Fruit fly (Drosophila melanogaster) whole organism, prepupa: ENCODE measurements around the gene CG33688.

Experiments used
- Blimp-1 ChIP-seq: fragments of 200-800 bp; sonication (Bioruptor generic); optimal IDR thresholded peaks from 3 replicates; lab custom pipeline; 2017; ENCODE audit warnings: missing biosample characterization, missing genetic modification characterization, mild to moderate bottlenecking, moderate library complexity, missing genetic modification reagents
- CG10631 ChIP-seq: fragments of 200-800 bp; sonication (Bioruptor generic); optimal IDR thresholded peaks from 2 replicates; lab custom pipeline; 2016; ENCODE audit warnings: missing biosample characterization, missing genetic modification characterization
- CG10669 ChIP-seq: fragments of 200-800 bp; sonication (Bioruptor generic); optimal IDR thresholded peaks from 3 replicates; lab custom pipeline; 2018; ENCODE audit warnings: missing biosample characterization, mild to moderate bottlenecking, missing genetic modification characterization, moderate library complexity
- CG11294 ChIP-seq: fragments of 200-800 bp; sonication (Bioruptor generic); IDR thresholded peaks from 2 replicates; pipeline ENCODE4 v1.3.6; 2022; ENCODE audit warnings: missing biosample characterization, missing genetic modification characterization
- CG11762 ChIP-seq: fragments of 200-800 bp; sonication (Bioruptor generic); optimal IDR thresholded peaks from 3 replicates; lab custom pipeline; 2016; ENCODE audit warnings: missing biosample characterization, missing genetic modification characterization; ENCODE audit not compliant: insufficient read depth
- CG11902 ChIP-seq: fragments of 200-800 bp; sonication (Bioruptor generic); optimal IDR thresholded peaks from 3 replicates; lab custom pipeline; 2016; ENCODE audit warnings: missing biosample characterization, missing genetic modification characterization
- CG1621 ChIP-seq: fragments of 200-800 bp; sonication (Bioruptor generic); optimal IDR thresholded peaks from 3 replicates; lab custom pipeline; 2018; ENCODE audit warnings: missing biosample characterization, mild to moderate bottlenecking, missing genetic modification characterization
- CG16779 ChIP-seq: fragments of 200-800 bp; sonication (Bioruptor generic); optimal IDR thresholded peaks from 3 replicates; lab custom pipeline; 2017; ENCODE audit warnings: missing biosample characterization, mild to moderate bottlenecking, missing genetic modification characterization
- CG32006 ChIP-seq: fragments of 200-800 bp; sonication (Bioruptor generic); optimal IDR thresholded peaks from 3 replicates; lab custom pipeline; 2017; ENCODE audit warnings: missing biosample characterization, mild to moderate bottlenecking, missing genetic modification characterization
- CG34406 ChIP-seq: fragments of 200-800 bp; sonication (Bioruptor generic); optimal IDR thresholded peaks from 3 replicates; lab custom pipeline; 2016; ENCODE audit warnings: missing biosample characterization, missing genetic modification characterization
- CG4318 ChIP-seq: fragments of 200-800 bp; sonication (Bioruptor generic); optimal IDR thresholded peaks from 3 replicates; lab custom pipeline; 2017; ENCODE audit warnings: missing biosample characterization, mild to moderate bottlenecking, missing genetic modification characterization
- CG6163 ChIP-seq: fragments of 200-800 bp; sonication (Bioruptor generic); IDR thresholded peaks from 3 replicates; pipeline ENCODE4 v1.3.6; 2022; ENCODE audit warnings: missing biosample characterization, missing genetic modification characterization
- CG6276 ChIP-seq: fragments of 200-800 bp; sonication (Bioruptor generic); optimal IDR thresholded peaks from 2 replicates; lab custom pipeline; 2017; ENCODE audit warnings: missing biosample characterization, mild to moderate bottlenecking, missing genetic modification characterization
- CG7368 ChIP-seq: fragments of 200-800 bp; sonication (Bioruptor generic); optimal IDR thresholded peaks from 3 replicates; lab custom pipeline; 2016; ENCODE audit warnings: missing biosample characterization, missing genetic modification characterization
- CG8119 ChIP-seq: fragments of 200-800 bp; sonication (Bioruptor generic); IDR thresholded peaks from 3 replicates; pipeline ENCODE4 v1.3.6; 2022; ENCODE audit warnings: missing biosample characterization, missing genetic modification characterization
- Eip75B ChIP-seq: fragments of 200-800 bp; sonication (Bioruptor generic); optimal IDR thresholded peaks from 3 replicates; lab custom pipeline; 2016; ENCODE audit warnings: missing biosample characterization, missing genetic modification characterization
- Eip78C ChIP-seq: fragments of 200-800 bp; sonication (Bioruptor generic); peaks from one replicate; lab custom pipeline; 2016; ENCODE audit warnings: missing biosample characterization, missing genetic modification characterization
- Eip93F ChIP-seq: fragments of 200-800 bp; sonication (Bioruptor generic); optimal IDR thresholded peaks from 2 replicates; lab custom pipeline; 2016; ENCODE audit warnings: missing biosample characterization, mild to moderate bottlenecking, missing genetic modification characterization
- Ets21C ChIP-seq: fragments of 200-800 bp; sonication (Bioruptor generic); optimal IDR thresholded peaks from 3 replicates; lab custom pipeline; 2016; ENCODE audit warnings: missing biosample characterization, missing genetic modification characterization
- Hr38 ChIP-seq: sonication (Bioruptor generic); optimal IDR thresholded peaks from 2 replicates; lab custom pipeline; 2016; ENCODE audit warnings: missing biosample characterization, missing genetic modification characterization
- Hr4 ChIP-seq: fragments of 200-800 bp; sonication (Bioruptor generic); optimal IDR thresholded peaks from 3 replicates; lab custom pipeline; 2016; ENCODE audit warnings: missing biosample characterization, missing genetic modification characterization
- Lpt ChIP-seq: fragments of 200-800 bp; sonication (Bioruptor generic); optimal IDR thresholded peaks from 3 replicates; lab custom pipeline; 2016; ENCODE audit warnings: missing biosample characterization, missing genetic modification characterization
- Met ChIP-seq: fragments of 200-800 bp; sonication (Bioruptor generic); optimal IDR thresholded peaks from 3 replicates; lab custom pipeline; 2016; ENCODE audit warnings: missing biosample characterization, missing genetic modification characterization
- OdsH ChIP-seq: fragments of 200-800 bp; sonication (Bioruptor generic); optimal IDR thresholded peaks from 3 replicates; lab custom pipeline; 2016; ENCODE audit warnings: missing biosample characterization, missing genetic modification characterization
- Smox ChIP-seq: fragments of 200-800 bp; sonication (Bioruptor generic); optimal IDR thresholded peaks from 3 replicates; lab custom pipeline; 2016; ENCODE audit warnings: missing biosample characterization, missing genetic modification characterization
- Sox102F ChIP-seq: fragments of 200-800 bp; sonication (Bioruptor generic); optimal IDR thresholded peaks from 2 replicates; lab custom pipeline; 2016; ENCODE audit warnings: missing biosample characterization, mild to moderate bottlenecking, missing genetic modification characterization
- Sox14 ChIP-seq: fragments of 200-800 bp; sonication (Bioruptor generic); optimal IDR thresholded peaks from 3 replicates; lab custom pipeline; 2016; ENCODE audit warnings: missing biosample characterization, missing genetic modification characterization
- Sox15 ChIP-seq: fragments of 200-800 bp; sonication (Bioruptor generic); optimal IDR thresholded peaks from 3 replicates; lab custom pipeline; 2016; ENCODE audit warnings: missing biosample characterization, missing genetic modification characterization
- cyc ChIP-seq: fragments of 200-800 bp; sonication (Bioruptor generic); optimal IDR thresholded peaks from 3 replicates; lab custom pipeline; 2016; ENCODE audit warnings: missing biosample characterization, missing genetic modification characterization
- dac ChIP-seq: fragments of 200-800 bp; sonication (Bioruptor generic); optimal IDR thresholded peaks from 2 replicates; lab custom pipeline; 2017; ENCODE audit warnings: missing biosample characterization, mild to moderate bottlenecking, missing genetic modification characterization
- esn ChIP-seq: fragments of 200-800 bp; sonication (Bioruptor generic); optimal IDR thresholded peaks from 2 replicates; lab custom pipeline; 2016; ENCODE audit warnings: missing biosample characterization, mild to moderate bottlenecking, missing genetic modification characterization, moderate library complexity
- fd85E ChIP-seq: fragments of 200-800 bp; sonication (Bioruptor generic); optimal IDR thresholded peaks from 3 replicates; lab custom pipeline; 2016; ENCODE audit warnings: missing biosample characterization, missing genetic modification characterization
- lz ChIP-seq: fragments of 200-800 bp; sonication (Bioruptor generic); optimal IDR thresholded peaks from 3 replicates; lab custom pipeline; 2016; ENCODE audit warnings: missing biosample characterization, missing genetic modification characterization
- net ChIP-seq: fragments of 200-800 bp; sonication (Bioruptor generic); optimal IDR thresholded peaks from 3 replicates; lab custom pipeline; 2016; ENCODE audit warnings: missing biosample characterization, missing genetic modification characterization
- salr ChIP-seq, 2 experiments: fragments of 200-800 bp; sonication (Bioruptor generic); optimal IDR thresholded peaks; 3 replicates each; lab custom pipeline; 2016 to 2018; ENCODE audit warnings: missing biosample characterization in 2 of 2, missing genetic modification characterization in 2 of 2, mild to moderate bottlenecking in 1 of 2
- spab ChIP-seq: fragments of 200-800 bp; sonication (Bioruptor generic); optimal IDR thresholded peaks from 2 replicates; lab custom pipeline; 2017; ENCODE audit warnings: missing biosample characterization, mild to moderate bottlenecking, missing genetic modification characterization, missing genetic modification reagents
- svp ChIP-seq: fragments of 200-800 bp; sonication (Bioruptor generic); peaks from one replicate; lab custom pipeline; 2016; ENCODE audit warnings: missing biosample characterization, missing genetic modification characterization
- topi ChIP-seq: fragments of 200-800 bp; sonication (Bioruptor generic); optimal IDR thresholded peaks from 3 replicates; lab custom pipeline; 2016; ENCODE audit warnings: missing biosample characterization, missing genetic modification characterization
- vri ChIP-seq: fragments of 200-800 bp; sonication (Bioruptor generic); optimal IDR thresholded peaks from 3 replicates; lab custom pipeline; 2016; ENCODE audit warnings: missing biosample characterization, mild to moderate bottlenecking, missing genetic modification characterization

The CG33688 gene

DNA sequence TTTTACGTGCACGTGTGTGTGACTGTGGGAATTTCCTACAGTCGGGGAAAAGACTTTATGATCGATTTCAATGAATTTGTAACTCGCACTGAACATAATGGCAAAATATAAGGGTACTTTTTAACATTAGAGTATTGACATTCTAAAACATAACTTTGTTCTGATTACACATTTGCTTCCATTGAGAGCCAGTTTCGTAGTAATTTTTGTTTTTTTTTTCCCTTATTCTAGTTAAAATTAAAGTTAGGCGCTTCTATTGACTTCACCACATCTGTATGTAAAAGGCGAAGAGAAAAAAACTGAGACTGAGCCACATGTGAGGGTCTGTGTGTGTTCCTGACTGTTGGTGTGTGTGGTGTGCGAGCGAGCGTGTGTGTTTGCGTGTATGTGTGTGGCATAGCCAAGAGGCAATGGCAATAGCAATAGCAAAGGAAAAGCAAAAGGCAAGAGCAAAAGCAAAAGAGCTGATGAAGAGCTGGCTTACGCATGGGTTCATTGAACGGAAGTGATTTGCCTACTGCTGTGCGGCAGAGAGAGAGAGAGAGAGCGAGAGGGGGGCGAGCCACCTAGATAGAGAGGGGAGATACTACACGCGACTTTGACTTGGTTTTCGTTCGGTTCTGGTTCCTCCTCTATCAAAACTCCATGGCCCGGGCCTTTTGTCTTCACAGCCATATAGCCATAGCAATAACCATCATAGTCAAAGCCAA is 37.0 kb upstream of the CG33688 start (continued):
- TF ChIP-seq cyc = peak; percentile 45
- peak; percentile 62 for TF ChIP-seq CG10669
- peak in 1 of 2 experiments; percentile 71 for TF ChIP-seq salr (GFP tag; optimal IDR thresholded peaks at IDR 0.05; lab: Kevin White, UChicago)
- no peak for TF ChIP-seq lz (GFP tag; lab: Kevin White, UChicago)
- TF ChIP-seq Smox (GFP tag; lab: Kevin White, UChicago) = peak; percentile 25
- TF ChIP-seq net (GFP tag; lab: Kevin White, UChicago) = peak; percentile 75
- peak; percentile 65 for TF ChIP-seq dac (GFP tag; lab: Kevin White, UChicago)
- TF ChIP-seq Sox15 (GFP tag; lab: Kevin White, UChicago) = peak; percentile 40
- TF ChIP-seq CG11294 (GFP tag; lab: Robert Waterston, UW) = peak; percentile 69; the same call in 1 of the 2 replicates
- TF ChIP-seq CG32006 (GFP tag; lab: Kevin White, UChicago) = peak; percentile 93
- TF ChIP-seq CG7368 (GFP tag; lab: Kevin White, UChicago) = no peak
- TF ChIP-seq CG11902 (GFP tag; lab: Kevin White, UChicago) = peak; percentile 45
- peak; percentile 49 for TF ChIP-seq spab (GFP tag; lab: Kevin White, UChicago)
- peak; percentile 93 for TF ChIP-seq Eip78C
- peak; percentile 67 for TF ChIP-seq CG34406 (GFP tag; lab: Kevin White, UChicago)
- peak; percentile 53 for TF ChIP-seq Met
- TF ChIP-seq CG16779 = peak; percentile 27
- TF ChIP-seq Sox102F (GFP tag; lab: Kevin White, UChicago) = peak; percentile 47
- TF ChIP-seq CG11762 (GFP tag; lab: Kevin White, UChicago) = peak; percentile 54
- peak; percentile 72 for TF ChIP-seq Lpt (GFP tag; lab: Kevin White, UChicago)
- peak; percentile 53 for TF ChIP-seq CG6163 (GFP tag; lab: Robert Waterston, UW)
- TF ChIP-seq vri (GFP tag; lab: Kevin White, UChicago) = no peak
- TF ChIP-seq esn = peak; percentile 56
- TF ChIP-seq Hr38 (GFP tag; lab: Kevin White, UChicago) = no peak
- peak; percentile 85 for TF ChIP-seq Sox14 (GFP tag; lab: Kevin White, UChicago)
- TF ChIP-seq Ets21C = no peak
- peak; percentile 78 for TF ChIP-seq CG4318 (GFP tag; lab: Kevin White, UChicago)
- peak; percentile 13 for TF ChIP-seq fd85E (GFP tag; lab: Kevin White, UChicago)
- no peak for TF ChIP-seq Blimp-1 (GFP tag; lab: Kevin White, UChicago)
- peak; percentile 24 for TF ChIP-seq CG1621 (tag; lab: Kevin White, UChicago)
- TF ChIP-seq topi (GFP tag; lab: Kevin White, UChicago) = peak; percentile 43
- TF ChIP-seq CG6276 (GFP tag; lab: Kevin White, UChicago) = peak; percentile 84
- TF ChIP-seq CG10631 (GFP tag; lab: Kevin White, UChicago) = peak; percentile 74
- no peak for TF ChIP-seq svp
- TF ChIP-seq Eip75B (GFP tag; lab: Kevin White, UChicago) = peak; percentile 57
- peak; percentile 89 for TF ChIP-seq Hr4 (GFP tag; lab: Kevin White, UChicago)
- TF ChIP-seq Eip93F = no peak
- peak; percentile 84 for TF ChIP-seq OdsH (GFP tag; lab: Kevin White, UChicago)
- peak; percentile 85 for TF ChIP-seq CG8119 (GFP tag; lab: Robert Waterston, UW)
- TF ChIP-seq, all 60 proteins: peak for 50
